Worm (Caenorhabditis elegans) whole organism, early embryonic: ENCODE measurements around the gene comt-5.
"Not testable (repeated sequence)": the region's sequence is repeated elsewhere in the genome, so short reads cannot be mapped to it uniquely, and the experiment has no call there.

Source experiments
- B0310.2 ChIP-seq: sonication (generic microtip); optimal IDR thresholded peaks from 2 replicates; lab custom pipeline; 2016; ENCODE audit warnings: mild to moderate bottlenecking, missing genetic modification characterization, missing compliant biosample characterization
- F13C5.2 ChIP-seq: sonication (generic microtip); optimal IDR thresholded peaks from 2 replicates; lab custom pipeline; 2017; ENCODE audit warnings: mild to moderate bottlenecking, missing genetic modification characterization, inconsistent platforms, missing compliant biosample characterization
- aly-1 ChIP-seq: sonication (generic microtip); optimal IDR thresholded peaks from 2 replicates; lab custom pipeline; 2016; ENCODE audit warnings: missing genetic modification characterization, missing compliant biosample characterization
- ama-1 ChIP-seq: fragments of 150-350 bp; optimal IDR thresholded peaks from 2 replicates; lab custom pipeline; 2014
- ceh-13 ChIP-seq: fragments of 200-800 bp; sonication (Bioruptor generic); optimal IDR thresholded peaks from 2 replicates; lab custom pipeline; 2018; ENCODE audit warnings: mild to moderate bottlenecking, missing genetic modification characterization, missing compliant biosample characterization
- ceh-36 ChIP-seq: sonication (generic microtip); optimal IDR thresholded peaks from 2 replicates; lab custom pipeline; 2016; ENCODE audit warnings: missing genetic modification characterization, inconsistent platforms, missing compliant biosample characterization
- ets-7 ChIP-seq: sonication (generic microtip); optimal IDR thresholded peaks from 2 replicates; lab custom pipeline; 2016; ENCODE audit warnings: missing genotype, missing genetic modification characterization, missing compliant biosample characterization
- flt-1 ChIP-seq: fragments of 200-800 bp; sonication (Bioruptor generic); IDR thresholded peaks from 2 replicates; pipeline ENCODE4 v1.3.6; 2022; ENCODE audit warnings: missing genetic modification characterization, missing compliant biosample characterization
- hmbx-1 ChIP-seq: sonication (generic microtip); optimal IDR thresholded peaks from 2 replicates; lab custom pipeline; 2016; ENCODE audit warnings: mild to moderate bottlenecking, missing genetic modification characterization, missing compliant biosample characterization
- hmg-4 ChIP-seq: fragments of 200-800 bp; sonication (Bioruptor generic); optimal IDR thresholded peaks from 2 replicates; lab custom pipeline; 2018; ENCODE audit warnings: mild to moderate bottlenecking, missing genetic modification characterization, missing compliant biosample characterization
- hnd-1 ChIP-seq: sonication (generic microtip); optimal IDR thresholded peaks from 2 replicates; lab custom pipeline; 2016; ENCODE audit warnings: missing genetic modification characterization, missing compliant biosample characterization
- pes-1 ChIP-seq: fragments of 200-800 bp; sonication (Bioruptor generic); IDR thresholded peaks from 2 replicates; pipeline ENCODE4 v1.3.6; 2022; ENCODE audit warnings: missing genetic modification reagents, missing genetic modification characterization, missing compliant biosample characterization
- scrt-1 ChIP-seq: fragments of 200-800 bp; sonication (Bioruptor generic); IDR thresholded peaks from 2 replicates; pipeline ENCODE4 v1.3.6; 2022; ENCODE audit warnings: missing genetic modification characterization, missing compliant biosample characterization
- sea-1 ChIP-seq: fragments of 200-800 bp; sonication (Bioruptor generic); conservative IDR thresholded peaks from 2 replicates; pipeline ENCODE4 v1.3.6; 2022; ENCODE audit warnings: missing genetic modification characterization, missing compliant biosample characterization
- tbx-11 ChIP-seq: fragments of 200-800 bp; sonication (Bioruptor generic); IDR thresholded peaks from 2 replicates; pipeline ENCODE4 v1.3.6; 2022; ENCODE audit warnings: missing genetic modification characterization, missing compliant biosample characterization
- tbx-37 ChIP-seq: fragments of 200-800 bp; sonication (Bioruptor generic); conservative IDR thresholded peaks from 2 replicates; pipeline ENCODE4 v1.3.6; 2022; ENCODE audit warnings: missing genetic modification reagents, missing genetic modification characterization, missing compliant biosample characterization
- tra-4 ChIP-seq: sonication (generic microtip); optimal IDR thresholded peaks from 2 replicates; lab custom pipeline; 2017; ENCODE audit warnings: missing genetic modification characterization, missing compliant biosample characterization

Gene comt-5

ce11 chrV:2053509-2053908 is at the start of gene comt-5:
comt-5 (minus strand) TSS chrV:2053609.
- TF ChIP-seq F13C5.2 (tag; lab: Kevin White, UChicago) (no peak), hmg-4 (GFP tag; lab: Kevin White, UChicago) (no peak), hmbx-1 (tag; lab: Kevin White, UChicago) (no peak), ceh-36 (tag; lab: Kevin White, UChicago) (no peak), sea-1 (GFP tag; lab: Robert Waterston, UW) (no peak), B0310.2 (no peak), scrt-1 (GFP tag; lab: Robert Waterston, UW) (no peak), tbx-37 (GFP tag; lab: Robert Waterston, UW) (no peak), hnd-1 (no peak), ama-1 (lab: Kevin White, UChicago) (no peak)

DNA sequence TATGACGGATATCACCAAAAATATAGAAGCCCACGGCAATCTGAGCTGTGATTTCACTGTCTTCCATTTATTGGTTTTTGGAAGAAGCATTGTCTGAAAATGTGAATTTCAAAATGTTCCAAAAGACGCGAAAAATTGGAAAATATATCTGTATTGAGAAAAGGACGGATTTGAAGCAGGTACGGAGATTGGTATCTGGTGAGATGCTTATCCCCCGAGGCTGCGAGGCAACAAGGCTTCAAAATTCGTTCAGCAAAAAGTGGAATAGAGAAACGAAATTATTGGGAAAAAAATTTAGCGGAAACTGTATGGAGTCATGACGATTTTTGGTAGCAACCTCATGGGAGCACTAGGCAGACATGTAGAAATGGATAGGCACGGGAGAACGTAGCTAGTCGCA is 49.7 kb upstream of the comt-5 start, which contains the start of gene F36F12.1:
TSS of gene F36F12.1 (minus strand) at position 101 of the 400 bp plus-strand sequence.
- TF ChIP-seq flt-1 (GFP tag; lab: Robert Waterston, UW) (no peak), F13C5.2 (tag; lab: Kevin White, UChicago) (no peak), ceh-13 (GFP tag; lab: Kevin White, UChicago) (no peak), hmbx-1 (tag; lab: Kevin White, UChicago) (no peak), hnd-1 (no peak), tbx-37 (GFP tag; lab: Robert Waterston, UW) (no peak), B0310.2 (no peak), ceh-36 (tag; lab: Kevin White, UChicago) (no peak), scrt-1 (GFP tag; lab: Robert Waterston, UW) (no peak), ets-7 (tag; lab: Kevin White, UChicago) (no peak), tra-4 (tag; lab: Kevin White, UChicago) (no peak), hmg-4 (GFP tag; lab: Kevin White, UChicago) (no peak), pes-1 (GFP tag; lab: Robert Waterston, UW) (no peak), ama-1 (lab: Kevin White, UChicago) (no peak)

ce11 chrV:2099040-2099439 is 45.6 kb upstream of the comt-5 start, which contains the start of gene F36F12.7:
F36F12.7 (plus strand) TSS chrV:2099340.
- no peak for TF ChIP-seq ceh-13 (GFP tag; lab: Kevin White, UChicago)
- TF ChIP-seq ama-1 (lab: Kevin White, UChicago): no peak
- TF ChIP-seq hmg-4 (GFP tag; lab: Kevin White, UChicago): no peak
- no peak for TF ChIP-seq B0310.2
- no peak for TF ChIP-seq F13C5.2 (tag; lab: Kevin White, UChicago)
- no peak for TF ChIP-seq ets-7 (tag; lab: Kevin White, UChicago)
- TF ChIP-seq aly-1: no peak
- TF ChIP-seq scrt-1 (GFP tag; lab: Robert Waterston, UW): no peak
- no peak for TF ChIP-seq hnd-1
- no peak for TF ChIP-seq hmbx-1 (tag; lab: Kevin White, UChicago)
- no peak for TF ChIP-seq sea-1 (GFP tag; lab: Robert Waterston, UW)
- TF ChIP-seq pes-1 (GFP tag; lab: Robert Waterston, UW): no peak

DNA sequence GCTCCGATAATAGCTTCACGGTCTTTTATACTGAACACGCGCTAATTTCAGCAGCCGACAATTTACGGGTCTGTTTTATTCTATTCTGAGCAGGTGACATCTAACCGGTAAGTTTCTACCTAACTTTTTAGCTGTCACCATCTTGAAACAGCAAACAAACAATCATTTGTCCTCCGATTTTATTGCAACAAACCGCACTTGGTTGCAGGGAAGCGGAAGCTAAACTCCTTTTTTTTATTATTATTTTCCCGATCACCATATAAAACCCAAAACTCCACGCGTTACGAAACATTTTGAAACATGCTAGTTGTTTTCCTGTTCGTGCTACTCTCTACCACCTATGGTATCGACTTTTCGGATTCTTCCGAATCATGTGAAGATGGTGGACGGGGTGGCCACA is 44.2 kb upstream of the comt-5 start, which contains the start of gene clec-208:
TSS of gene clec-208 (plus strand) at position 301 of the 400 bp plus-strand sequence.
- TF ChIP-seq ets-7 (tag; lab: Kevin White, UChicago) (no peak), ceh-36 (tag; lab: Kevin White, UChicago) (no peak), hmbx-1 (tag; lab: Kevin White, UChicago) (no peak), tra-4 (tag; lab: Kevin White, UChicago) (no peak), F13C5.2 (tag; lab: Kevin White, UChicago) (no peak)

- TF ChIP-seq tbx-37 (GFP tag; lab: Robert Waterston, UW): no peak
- no peak for TF ChIP-seq ceh-13 (GFP tag; lab: Kevin White, UChicago)
- TF ChIP-seq B0310.2: no peak
- TF ChIP-seq flt-1 (GFP tag; lab: Robert Waterston, UW): no peak
- no peak for TF ChIP-seq aly-1
- TF ChIP-seq hnd-1: no peak
- no peak for TF ChIP-seq tra-4 (tag; lab: Kevin White, UChicago)
- no peak for TF ChIP-seq tbx-11
- TF ChIP-seq ama-1 (lab: Kevin White, UChicago): no peak
- no peak for TF ChIP-seq sea-1 (GFP tag; lab: Robert Waterston, UW)
- no peak for TF ChIP-seq ceh-36 (tag; lab: Kevin White, UChicago)
- TF ChIP-seq scrt-1 (GFP tag; lab: Robert Waterston, UW): no peak
- TF ChIP-seq pes-1 (GFP tag; lab: Robert Waterston, UW): no peak
- no peak for TF ChIP-seq hmg-4 (GFP tag; lab: Kevin White, UChicago)
- TF ChIP-seq hmbx-1 (tag; lab: Kevin White, UChicago): no peak
- TF ChIP-seq F13C5.2 (tag; lab: Kevin White, UChicago): no peak
- no peak for TF ChIP-seq ets-7 (tag; lab: Kevin White, UChicago)
Observed at ce11 chrV:2095772-2096171, 42.4 kb upstream of the comt-5 start, which contains the start of gene clec-207. clec-207 (plus strand) TSS chrV:2096072.

DNA sequence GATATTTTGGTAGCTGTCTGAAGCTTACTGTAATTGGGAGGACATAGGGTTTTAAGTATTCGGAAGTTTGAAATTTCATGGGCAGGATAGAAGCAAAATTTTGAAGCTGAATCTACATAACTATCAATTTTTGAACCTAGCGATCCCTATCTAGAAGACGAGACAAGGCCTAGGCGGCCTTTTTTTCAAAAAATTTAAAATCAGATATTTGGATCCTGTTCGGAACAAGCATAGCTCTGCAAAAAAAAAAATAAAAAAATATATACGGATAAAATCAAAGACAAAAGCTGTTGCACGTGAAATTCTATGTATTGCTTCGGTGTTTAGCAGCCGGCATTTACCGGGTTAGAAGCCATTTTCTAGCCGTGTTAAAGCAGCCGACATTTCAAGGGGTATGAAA is 41.8 kb upstream of the comt-5 start, which contains the start of gene F36F12.2:
TSS of gene F36F12.2 (minus strand) at position 101 of the 400 bp plus-strand sequence.
- no peak for TF ChIP-seq pes-1 (GFP tag; lab: Robert Waterston, UW)
- TF ChIP-seq flt-1 (GFP tag; lab: Robert Waterston, UW): no peak
- TF ChIP-seq hnd-1: no peak
- TF ChIP-seq F13C5.2 (tag; lab: Kevin White, UChicago): no peak
- TF ChIP-seq ets-7 (tag; lab: Kevin White, UChicago): no peak
- TF ChIP-seq tbx-37 (GFP tag; lab: Robert Waterston, UW): no peak
- TF ChIP-seq tra-4 (tag; lab: Kevin White, UChicago): no peak
- no peak for TF ChIP-seq sea-1 (GFP tag; lab: Robert Waterston, UW)
- TF ChIP-seq ama-1 (lab: Kevin White, UChicago): no peak
- TF ChIP-seq hmg-4 (GFP tag; lab: Kevin White, UChicago): no peak
- no peak for TF ChIP-seq ceh-13 (GFP tag; lab: Kevin White, UChicago)
- TF ChIP-seq aly-1: no peak
- no peak for TF ChIP-seq B0310.2
- no peak for TF ChIP-seq tbx-11

DNA sequence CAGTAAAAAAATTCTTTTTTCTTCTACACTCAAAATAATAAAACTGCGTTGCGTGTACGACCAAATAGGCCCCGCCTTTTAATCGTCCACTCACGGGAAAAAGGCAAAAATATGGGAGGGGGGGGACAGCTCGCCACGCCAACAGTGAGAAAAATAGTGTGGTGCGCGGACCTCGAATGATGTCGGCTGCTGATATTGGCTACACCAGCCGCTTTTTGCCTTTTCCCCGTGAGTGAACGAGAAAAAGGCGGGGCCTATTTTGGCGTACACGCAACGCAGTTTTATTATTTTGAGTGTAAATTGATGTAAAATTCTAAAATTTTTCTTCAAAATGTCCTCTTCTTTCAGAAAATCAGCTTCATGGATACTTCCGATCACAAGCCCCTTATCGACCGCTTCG is 36.9 kb upstream of the comt-5 start, which contains the start of gene ztf-28:
TSS of gene ztf-28 (plus strand) at position 349 of the 400 bp plus-strand sequence.
- not testable (repeated sequence) for TF ChIP-seq tra-4 (tag; lab: Kevin White, UChicago); ama-1 (lab: Kevin White, UChicago); hmg-4 (GFP tag; lab: Kevin White, UChicago)
